Fruit fly (Drosophila melanogaster) whole organism, wandering third instar larva: Measurements from ENCODE around the gene CG43367.

Source experiments
- Abd-B ChIP-seq: fragments of >200 bp; optimal IDR thresholded peaks from 2 replicates; lab custom pipeline; 2017; ENCODE audit warnings: missing biosample characterization, missing genetic modification characterization
- CG32264 ChIP-seq: fragments of 200-800 bp; sonication (Bioruptor generic); optimal IDR thresholded peaks from 2 replicates; lab custom pipeline; 2016; ENCODE audit warnings: missing biosample characterization, missing genetic modification characterization
- CG9705 ChIP-seq: fragments of 200-800 bp; sonication (Bioruptor generic); optimal IDR thresholded peaks from 2 replicates; lab custom pipeline; 2018; ENCODE audit warnings: missing biosample characterization, mild to moderate bottlenecking, missing genetic modification characterization
- CrebA ChIP-seq: fragments of 200-800 bp; sonication (Bioruptor generic); optimal IDR thresholded peaks from 2 replicates; lab custom pipeline; 2016; ENCODE audit warnings: missing biosample characterization, mild to moderate bottlenecking, missing genetic modification characterization, borderline replicate concordance
- Dfd ChIP-seq: fragments of >200 bp; optimal IDR thresholded peaks from 2 replicates; lab custom pipeline; 2017; ENCODE audit warnings: missing biosample characterization, missing genetic modification characterization
- Dif ChIP-seq: fragments of 200-275, 200-300 bp; sonication (Bioruptor generic); optimal IDR thresholded peaks from 2 replicates; lab custom pipeline; 2018; ENCODE audit warnings: missing biosample characterization, missing genetic modification characterization; ENCODE audit not compliant: partially characterized antibody
- GATAd ChIP-seq: sonication (Bioruptor generic); optimal IDR thresholded peaks from 2 replicates; lab custom pipeline; 2016; ENCODE audit warnings: missing biosample characterization, missing genetic modification characterization
- HLH106 ChIP-seq: fragments of 200-800 bp; optimal IDR thresholded peaks from 3 replicates; lab custom pipeline; 2019; ENCODE audit warnings: missing biosample characterization, mild to moderate bottlenecking, missing genetic modification characterization, moderate library complexity
- Hnf4 ChIP-seq: fragments of 200-800 bp; sonication (Bioruptor generic); optimal IDR thresholded peaks from 2 replicates; lab custom pipeline; 2016; ENCODE audit warnings: missing biosample characterization, mild to moderate bottlenecking, missing genetic modification characterization
- Hr78 ChIP-seq: fragments of >200 bp; optimal IDR thresholded peaks from 2 replicates; lab custom pipeline; 2017; ENCODE audit warnings: missing biosample characterization, missing genetic modification characterization
- Hr83 ChIP-seq: fragments of 200-300 bp; sonication (Bioruptor generic); optimal IDR thresholded peaks from 2 replicates; lab custom pipeline; 2016; ENCODE audit warnings: missing biosample characterization, mild to moderate bottlenecking, missing genetic modification characterization, moderate library complexity; ENCODE audit not compliant: poor library complexity, severe bottlenecking
- Jra ChIP-seq: sonication (Bioruptor generic); optimal IDR thresholded peaks from 2 replicates; lab custom pipeline; 2016; ENCODE audit warnings: missing biosample characterization, missing genetic modification characterization
- Mio ChIP-seq: sonication (Bioruptor generic); optimal IDR thresholded peaks from 2 replicates; lab custom pipeline; 2016; ENCODE audit warnings: missing biosample characterization, missing genetic modification characterization
- Myc ChIP-seq: fragments of >200 bp; optimal IDR thresholded peaks from 2 replicates; lab custom pipeline; 2017
- N ChIP-seq: fragments of >200 bp; optimal IDR thresholded peaks from 2 replicates; lab custom pipeline; 2018; ENCODE audit warnings: missing biosample characterization, missing external identifiers, missing genetic modification characterization
- OdsH ChIP-seq: fragments of 200-800 bp; sonication (Bioruptor generic); optimal IDR thresholded peaks from 2 replicates; lab custom pipeline; 2016; ENCODE audit warnings: missing biosample characterization, mild to moderate bottlenecking, missing genetic modification characterization
- Rel ChIP-seq, 2 experiments: fragments of 200-800 bp; sonication (Bioruptor generic) in 1 of 2; optimal IDR thresholded peaks; 2 replicates in 1 of 2; 3 replicates in 1 of 2; lab custom pipeline; 2016 to 2019; ENCODE audit warnings: mild to moderate bottlenecking in 2 of 2, missing biosample characterization in 2 of 2, missing genetic modification characterization in 2 of 2, moderate library complexity in 1 of 2
- Sp1 ChIP-seq: fragments of 200-800 bp; sonication (Bioruptor generic); optimal IDR thresholded peaks from 3 replicates; lab custom pipeline; 2019; ENCODE audit warnings: missing biosample characterization, mild to moderate bottlenecking, missing genetic modification characterization, moderate library complexity
- br ChIP-seq: fragments of 200-800 bp; sonication (Bioruptor generic); optimal IDR thresholded peaks from 2 replicates; lab custom pipeline; 2016; ENCODE audit warnings: missing biosample characterization, missing genetic modification characterization
- brk ChIP-seq: fragments of 200-800 bp; sonication (Bioruptor generic); optimal IDR thresholded peaks from 2 replicates; lab custom pipeline; 2016; ENCODE audit warnings: missing biosample characterization, mild to moderate bottlenecking, missing genetic modification characterization
- dl ChIP-seq, 2 experiments: fragments of 175-275, 200-275 bp in 1 of 2; fragments of 200-275 bp in 1 of 2; sonication (Bioruptor generic); optimal IDR thresholded peaks; lab custom pipeline; 2018; ENCODE audit warnings: mild to moderate bottlenecking in 2 of 2, missing biosample characterization in 2 of 2, missing genetic modification characterization in 2 of 2, moderate library complexity in 2 of 2; ENCODE audit not compliant: partially characterized antibody in 2 of 2, insufficient read depth in 1 of 2
- dmrt93B ChIP-seq: fragments of 200-800 bp; sonication (Bioruptor generic); optimal IDR thresholded peaks from 2 replicates; lab custom pipeline; 2018; ENCODE audit warnings: missing biosample characterization, mild to moderate bottlenecking, missing genetic modification characterization
- dsf ChIP-seq: sonication (Bioruptor generic); optimal IDR thresholded peaks from 2 replicates; lab custom pipeline; 2016; ENCODE audit warnings: missing biosample characterization, missing genetic modification characterization, borderline replicate concordance
- ey ChIP-seq: fragments of 200-800 bp; sonication (Bioruptor generic); optimal IDR thresholded peaks from 2 replicates; lab custom pipeline; 2016; ENCODE audit warnings: missing biosample characterization, missing genetic modification characterization
- foxo ChIP-seq, 2 experiments: fragments of 200-800 bp; sonication (Bioruptor generic); optimal IDR thresholded peaks; 2 replicates in 1 of 2; 3 replicates in 1 of 2; lab custom pipeline; 2016 to 2017; ENCODE audit warnings: missing biosample characterization in 2 of 2, missing genetic modification characterization in 2 of 2
- jim ChIP-seq: fragments of 175-275, 200-325 bp; sonication (Bioruptor generic); optimal IDR thresholded peaks from 2 replicates; lab custom pipeline; 2016; ENCODE audit warnings: missing biosample characterization, mild to moderate bottlenecking, missing genetic modification characterization
- pan ChIP-seq: fragments of >200 bp; optimal IDR thresholded peaks from 2 replicates; lab custom pipeline; 2017
- psq ChIP-seq: fragments of 200-800 bp; sonication (Bioruptor generic); optimal IDR thresholded peaks from 3 replicates; lab custom pipeline; 2017; ENCODE audit warnings: missing biosample characterization, mild to moderate bottlenecking, missing genetic modification characterization, moderate library complexity
- rgr ChIP-seq: fragments of 200-800 bp; sonication (Bioruptor generic); optimal IDR thresholded peaks from 3 replicates; lab custom pipeline; 2016; ENCODE audit warnings: missing biosample characterization, mild to moderate bottlenecking, missing genetic modification characterization
- sage ChIP-seq: fragments of 200-800 bp; sonication (Bioruptor generic); optimal IDR thresholded peaks from 2 replicates; lab custom pipeline; 2016; ENCODE audit warnings: missing biosample characterization, mild to moderate bottlenecking, missing genetic modification characterization
- tai ChIP-seq: sonication (Bioruptor generic); optimal IDR thresholded peaks from 2 replicates; lab custom pipeline; 2016; ENCODE audit warnings: missing biosample characterization, missing genetic modification characterization
- woc ChIP-seq: sonication (Bioruptor generic); optimal IDR thresholded peaks from 2 replicates; lab custom pipeline; 2016; ENCODE audit warnings: missing biosample characterization, mild to moderate bottlenecking, missing genetic modification characterization

The CG43367 gene

dm6 chr3L:4204867-4205266 lies 11.1 kb downstream of the CG43367 start:
- TF ChIP-seq OdsH, result no peak
- TF ChIP-seq HLH106 (tag; lab: Kevin White, UChicago), result no peak
- TF ChIP-seq woc (GFP tag; lab: Kevin White, UChicago), result no peak
- TF ChIP-seq foxo (GFP tag; optimal IDR thresholded peaks at IDR 0.05; lab: Kevin White, UChicago), result no peak
- no peak for TF ChIP-seq dmrt93B (GFP tag; lab: Kevin White, UChicago)
- TF ChIP-seq pan (lab: Kevin White, UChicago), result no peak
- TF ChIP-seq Abd-B (GFP tag; lab: Kevin White, UChicago), result no peak
- TF ChIP-seq dsf (GFP tag; lab: Kevin White, UChicago), result no peak
- no peak for TF ChIP-seq psq (GFP tag; lab: Kevin White, UChicago)
- TF ChIP-seq CG32264 (GFP tag; lab: Kevin White, UChicago), result no peak
- no peak for TF ChIP-seq Hr78 (GFP tag; lab: Kevin White, UChicago)
- TF ChIP-seq Dif (GFP tag; lab: Kevin White, UChicago), result no peak
- no peak for TF ChIP-seq Mio (GFP tag; lab: Kevin White, UChicago)
- TF ChIP-seq sage (GFP tag; lab: Kevin White, UChicago), result no peak

DNA sequence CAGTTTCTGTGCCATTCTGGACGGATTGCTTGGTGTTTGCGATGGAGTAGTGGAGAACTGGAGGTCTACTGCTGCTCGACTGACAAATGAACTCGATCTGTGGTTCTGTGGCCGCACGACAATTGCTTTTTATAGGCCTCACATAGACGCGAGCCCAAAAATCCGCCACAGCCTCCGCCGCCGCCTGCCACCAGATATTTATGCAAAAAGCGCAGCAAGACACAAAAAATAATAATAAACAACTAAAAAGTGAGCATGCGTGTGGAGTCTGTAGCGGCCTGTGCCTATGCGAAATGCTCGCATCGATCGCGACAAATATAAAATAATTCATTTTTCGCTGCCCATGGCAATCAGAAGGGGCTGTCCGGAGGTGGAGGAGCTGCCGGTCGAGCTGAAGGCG lies 15.3 kb downstream of the CG43367 start, which contains the start of gene Cpr64Aa:
Gene Cpr64Aa, minus strand, starts transcription at position 101 of the 400 bp plus-strand sequence.
- TF ChIP-seq dsf (GFP tag; lab: Kevin White, UChicago), result no peak
- no peak for TF ChIP-seq jim (GFP tag; lab: Kevin White, UChicago)
- no peak for TF ChIP-seq brk (GFP tag; lab: Kevin White, UChicago)
- TF ChIP-seq Hnf4, result no peak
- no peak for TF ChIP-seq N (GFP tag; lab: Kevin White, UChicago)
- no peak for TF ChIP-seq HLH106 (tag; lab: Kevin White, UChicago)
- TF ChIP-seq CrebA (GFP tag; lab: Kevin White, UChicago), result no peak
- no peak for TF ChIP-seq dmrt93B (GFP tag; lab: Kevin White, UChicago)
- no peak for TF ChIP-seq Mio (GFP tag; lab: Kevin White, UChicago)
- no peak for TF ChIP-seq dl (GFP tag; optimal IDR thresholded peaks at IDR 0.05; lab: Kevin White, UChicago; ENCODE audit: insufficient read depth in 1 of 2, partially characterized antibody in 2 of 2)
- TF ChIP-seq GATAd (GFP tag; lab: Kevin White, UChicago), result no peak
- TF ChIP-seq CG9705 (GFP tag; lab: Kevin White, UChicago), result no peak
- no peak for TF ChIP-seq br
- TF ChIP-seq Myc, result no peak
- no peak for TF ChIP-seq rgr (GFP tag; lab: Kevin White, UChicago)
- TF ChIP-seq Sp1, result no peak

DNA sequence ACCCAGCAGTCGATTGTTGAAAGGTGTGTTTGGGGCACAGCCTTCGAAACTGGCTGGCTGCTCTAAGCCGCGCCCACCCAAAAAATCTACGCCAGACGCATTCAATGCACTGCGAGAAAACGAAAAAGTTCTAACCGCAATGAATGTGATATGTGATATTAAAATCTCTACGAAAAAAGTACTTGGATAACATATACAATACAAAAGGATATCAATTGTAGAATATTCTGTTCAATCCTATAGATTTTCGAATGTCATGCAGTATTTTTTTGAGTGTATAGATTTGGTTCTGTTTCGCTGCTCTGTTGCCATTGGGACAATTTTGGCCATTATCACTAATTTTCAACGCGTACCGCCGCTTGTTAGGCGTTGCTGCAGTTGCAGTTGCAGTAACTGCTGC lies 15.9 kb downstream of the CG43367 start:
- TF ChIP-seq Hr78 (GFP tag; lab: Kevin White, UChicago) (no peak), GATAd (GFP tag; lab: Kevin White, UChicago) (no peak), CrebA (GFP tag; lab: Kevin White, UChicago) (no peak), ey (GFP tag; lab: Kevin White, UChicago) (no peak), tai (GFP tag; lab: Kevin White, UChicago) (no peak), Dfd (GFP tag; lab: Kevin White, UChicago) (no peak), jim (GFP tag; lab: Kevin White, UChicago) (no peak), Hnf4 (no peak)

DNA sequence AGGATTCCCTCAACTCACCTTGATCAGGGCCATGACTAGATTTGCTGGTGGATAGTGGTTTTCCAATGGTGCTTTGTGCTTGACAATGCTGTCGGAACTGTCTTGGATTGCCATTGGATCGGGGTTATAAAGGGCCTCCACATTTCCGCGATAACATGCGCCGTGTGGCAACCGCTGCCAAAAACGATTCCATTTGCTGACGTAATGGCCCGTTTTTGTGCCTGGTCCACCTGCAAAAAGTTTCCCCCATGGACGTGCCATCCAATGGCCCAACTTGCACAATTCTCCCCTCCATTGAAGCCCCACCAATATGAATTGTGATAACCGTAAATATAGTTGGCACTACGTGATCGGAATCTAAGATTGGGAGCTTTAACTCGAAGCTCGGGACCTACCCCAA lies 17.6 kb downstream of the CG43367 start, which contains the start of gene Cpr64Ab:
Gene Cpr64Ab, minus strand, starts transcription at position 101 of the 400 bp plus-strand sequence.
- no peak for TF ChIP-seq rgr (GFP tag; lab: Kevin White, UChicago)
- no peak for TF ChIP-seq CrebA (GFP tag; lab: Kevin White, UChicago)
- no peak for TF ChIP-seq dl (GFP tag; optimal IDR thresholded peaks at IDR 0.05; lab: Kevin White, UChicago; ENCODE audit: insufficient read depth in 1 of 2, partially characterized antibody in 2 of 2)
- no peak for TF ChIP-seq OdsH
- TF ChIP-seq psq (GFP tag; lab: Kevin White, UChicago), result no peak
- no peak for TF ChIP-seq woc (GFP tag; lab: Kevin White, UChicago)
- TF ChIP-seq Hr83, result no peak
- TF ChIP-seq Myc, result no peak
- TF ChIP-seq Dif (GFP tag; lab: Kevin White, UChicago), result no peak

DNA sequence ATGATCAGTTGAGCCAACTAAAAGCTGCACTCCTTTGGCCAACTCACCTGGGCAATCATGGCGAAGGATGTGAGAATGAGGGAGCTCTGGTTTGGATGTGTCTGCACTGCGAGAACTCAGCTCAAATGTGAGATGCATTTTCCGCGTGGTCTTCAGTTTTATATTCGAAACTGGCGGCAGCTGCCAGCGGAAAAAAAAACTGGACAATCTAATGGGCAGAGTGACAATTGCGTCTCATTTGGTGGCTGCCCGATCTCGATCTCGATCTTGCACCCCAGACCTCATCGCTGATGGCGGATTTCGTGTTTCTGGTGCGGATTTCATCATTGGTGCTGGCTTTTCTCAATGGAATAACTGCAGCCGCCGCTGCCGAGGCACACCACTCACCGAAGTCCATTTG lies 19.0 kb downstream of the CG43367 start, which contains the start of gene Cpr64Ac:
Gene Cpr64Ac, minus strand, starts transcription at position 101 of the 400 bp plus-strand sequence.
- TF ChIP-seq dl (GFP tag; optimal IDR thresholded peaks at IDR 0.05; lab: Kevin White, UChicago; ENCODE audit: insufficient read depth in 1 of 2, partially characterized antibody in 2 of 2), result no peak
- no peak for TF ChIP-seq rgr (GFP tag; lab: Kevin White, UChicago)
- TF ChIP-seq Jra, result no peak
- TF ChIP-seq Mio (GFP tag; lab: Kevin White, UChicago), result no peak
- TF ChIP-seq foxo (GFP tag; optimal IDR thresholded peaks at IDR 0.05; lab: Kevin White, UChicago), result no peak
- no peak for TF ChIP-seq GATAd (GFP tag; lab: Kevin White, UChicago)
- TF ChIP-seq Rel (GFP tag; optimal IDR thresholded peaks at IDR 0.05; lab: Kevin White, UChicago), result no peak
- no peak for TF ChIP-seq Rel (tag; optimal IDR thresholded peaks at IDR 0.05; lab: Kevin White, UChicago)
